Fruit fly (Drosophila melanogaster): ENCODE measurements around the gene CG15169.

CG15169 gene

DNA sequence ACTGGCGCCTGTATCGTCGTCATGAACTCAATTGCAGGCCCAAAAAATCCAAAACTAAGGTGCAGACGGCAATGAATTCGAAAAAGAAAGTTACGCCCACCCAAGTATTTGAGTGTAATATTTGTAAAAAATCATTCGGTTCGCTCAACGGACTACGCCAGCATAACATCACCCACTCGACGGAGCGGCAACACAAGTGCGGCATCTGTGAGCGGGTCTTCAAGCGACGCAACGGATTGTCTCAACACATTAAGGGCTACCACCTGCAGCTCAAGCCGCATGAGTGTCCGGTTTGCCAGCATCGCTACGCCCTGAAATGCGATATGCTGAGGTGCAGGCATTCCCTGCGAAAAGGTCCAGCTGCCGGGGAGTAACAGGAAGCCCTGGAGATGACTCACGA lies 14.1 kb upstream of the CG15169 start:
- peak; percentile 39; the same call in 1 of the 2 replicates for TF ChIP-seq sob (GFP tag; IDR thresholded peaks at IDR 0.05)
- peak; percentile 95 for TF ChIP-seq twi (tag; optimal IDR thresholded peaks at IDR 0.05)
- TF ChIP-seq Hr3 (GFP tag; optimal IDR thresholded peaks at IDR 0.05), result no peak
- 0 out of 3 replicates have a peak, but pooled peaks have one; percentile 48 for TF ChIP-seq z (GFP tag; IDR thresholded peaks at IDR 0.05)

DNA sequence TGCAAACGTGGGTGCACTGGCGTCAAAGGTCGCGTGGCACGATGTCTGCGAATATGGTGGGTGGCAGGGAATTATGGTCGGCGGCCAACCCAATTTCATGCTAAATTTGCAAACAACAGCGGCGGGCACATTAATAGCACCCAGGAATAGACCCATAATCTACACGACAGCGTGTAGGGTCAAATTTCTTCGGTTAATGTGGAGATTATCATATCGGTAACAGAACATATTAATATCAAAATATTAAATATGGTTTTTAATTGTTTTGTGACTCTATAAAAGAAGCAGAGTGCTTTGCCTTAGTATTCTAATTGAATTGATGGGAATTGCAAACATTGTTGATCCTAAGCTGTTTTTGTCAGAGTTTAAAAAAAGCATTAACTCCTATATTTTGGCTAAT lies 11.9 kb upstream of the CG15169 start:
- TF ChIP-seq PHDP (tag; optimal IDR thresholded peaks at IDR 0.05) (no peak), Rfx (GFP tag; IDR thresholded peaks at IDR 0.05) (no peak), Hey (tag; optimal IDR thresholded peaks at IDR 0.05) (peak; percentile 42), Aef1 (GFP tag; IDR thresholded peaks at IDR 0.05) (no peak), run (tag; optimal IDR thresholded peaks at IDR 0.05) (no peak), abd-A (tag; optimal IDR thresholded peaks at IDR 0.05) (no peak), pnt (GFP tag; optimal IDR thresholded peaks at IDR 0.05) (no peak)

DNA sequence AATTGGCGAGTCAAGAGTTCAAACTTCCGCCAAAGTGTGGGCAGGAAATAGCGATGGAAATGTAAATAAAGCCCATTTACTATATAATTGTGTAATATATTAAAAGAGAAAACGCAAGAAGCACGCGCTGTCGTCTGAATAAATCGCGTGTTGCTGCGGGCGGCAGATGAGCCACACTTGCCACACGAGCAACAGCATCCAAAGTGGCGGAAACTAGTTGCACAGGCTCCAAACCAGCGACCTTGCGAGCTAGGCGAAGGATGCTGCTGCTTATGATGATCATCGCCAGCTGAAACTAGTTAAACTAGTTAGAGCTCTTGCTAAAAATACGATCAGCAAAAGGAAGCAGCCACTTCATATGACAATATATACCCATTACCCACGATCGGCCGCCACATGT lies 11.4 kb upstream of the CG15169 start:
- TF ChIP-seq tgo (GFP tag; IDR thresholded peaks at IDR 0.05) (no peak), nom (GFP tag; optimal IDR thresholded peaks at IDR 0.05) (peak; percentile 26), oc (tag; optimal IDR thresholded peaks at IDR 0.05) (no peak), fru (optimal IDR thresholded peaks at IDR 0.05) (no peak), CG32767 (GFP tag; IDR thresholded peaks at IDR 0.05) (0 out of 2 replicates have a peak, but pooled peaks have one; percentile 12), CG14965 (GFP tag; optimal IDR thresholded peaks at IDR 0.05; ENCODE audit: borderline replicate concordance) (no peak), CG17186 (GFP tag; optimal IDR thresholded peaks at IDR 0.05) (no peak), Taf1 (GFP tag; IDR thresholded peaks at IDR 0.05) (no peak), CG1024 (GFP tag; IDR thresholded peaks at IDR 0.05) (no peak), CrebB (tag; optimal IDR thresholded peaks at IDR 0.05) (no peak)

DNA sequence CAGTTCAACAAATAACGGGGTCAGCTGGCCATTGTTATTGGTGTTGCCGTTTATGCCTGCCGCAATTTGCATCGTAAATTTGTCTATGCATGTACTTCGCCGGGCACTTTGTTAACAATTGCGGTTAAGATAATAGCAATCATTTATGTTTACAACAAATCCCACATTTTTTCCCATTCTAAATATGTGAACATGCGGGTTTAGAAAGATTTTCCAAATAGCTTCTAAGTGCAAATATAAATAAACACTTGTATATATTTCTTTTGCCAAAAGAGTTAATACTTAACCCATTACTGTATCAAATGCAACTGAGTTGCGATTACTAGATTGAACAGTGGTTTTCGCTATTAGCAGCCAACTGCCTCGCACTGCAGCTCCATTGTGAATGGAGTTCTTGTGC lies 9.8 kb upstream of the CG15169 start:
- no peak for TF ChIP-seq CG11504 (tag; optimal IDR thresholded peaks at IDR 0.05)
- no peak for TF ChIP-seq nerfin-1 (tag; optimal IDR thresholded peaks at IDR 0.05)
- TF ChIP-seq CG9817 (tag; optimal IDR thresholded peaks at IDR 0.05), result no peak
- peak; percentile 12 for TF ChIP-seq CG1603 (tag; optimal IDR thresholded peaks at IDR 0.05)
- peak; percentile 65; the same call in 1 of the 2 replicates for TF ChIP-seq Drgx (GFP tag; IDR thresholded peaks at IDR 0.05)
- no peak for TF ChIP-seq tup (GFP tag; optimal IDR thresholded peaks at IDR 0.05)
- TF ChIP-seq Stat92E (GFP tag; optimal IDR thresholded peaks at IDR 0.05), result no peak
- no peak for TF ChIP-seq CG7987 (GFP tag; optimal IDR thresholded peaks at IDR 0.05)
- no peak for TF ChIP-seq Kr (GFP tag; optimal IDR thresholded peaks at IDR 0.05)
- TF ChIP-seq CG3163 (GFP tag; optimal IDR thresholded peaks at IDR 0.05), result no peak
- TF ChIP-seq Med (GFP tag), result peak; percentile 34
- no peak for TF ChIP-seq Meics (GFP tag; optimal IDR thresholded peaks at IDR 0.05)
- TF ChIP-seq CG11696 (GFP tag; IDR thresholded peaks at IDR 0.05), result 0 out of 2 replicates have a peak, but pooled peaks have one; percentile 13
- TF ChIP-seq chm (GFP tag; IDR thresholded peaks at IDR 0.05), result no peak
- no peak for TF ChIP-seq CTCF (GFP tag; optimal IDR thresholded peaks at IDR 0.05)

DNA sequence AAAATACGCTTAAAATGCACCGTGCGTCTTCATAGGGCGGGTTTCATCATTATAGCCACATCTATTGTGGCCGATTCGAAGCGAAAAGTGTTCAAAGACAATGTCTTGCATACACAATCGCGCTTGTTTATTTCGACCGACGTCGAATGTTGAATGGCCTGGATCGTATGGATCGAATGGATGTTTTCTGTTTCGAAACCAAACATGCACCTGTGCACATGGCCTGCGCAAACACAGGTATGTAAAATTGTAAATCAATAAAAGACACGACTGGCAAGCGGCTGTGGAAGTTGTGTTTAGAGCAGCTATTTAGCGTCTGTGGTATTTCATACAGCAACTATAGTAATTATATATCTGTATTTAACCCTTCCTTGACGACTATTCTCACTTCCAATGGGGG lies 9.3 kb upstream of the CG15169 start:
- no peak for TF ChIP-seq CG6765 (GFP tag; optimal IDR thresholded peaks at IDR 0.05)
- TF ChIP-seq fd64A (GFP tag; optimal IDR thresholded peaks at IDR 0.05), result peak; percentile 50
- TF ChIP-seq CG3847 (GFP tag; IDR thresholded peaks at IDR 0.05), result no peak
- peak; percentile 75 for TF ChIP-seq vvl (GFP tag; IDR thresholded peaks at IDR 0.05)
- no peak for TF ChIP-seq pum (GFP tag; optimal IDR thresholded peaks at IDR 0.05)
- TF ChIP-seq oc (tag; optimal IDR thresholded peaks at IDR 0.05), result no peak
- peak; percentile 4 for TF ChIP-seq salm (tag; optimal IDR thresholded peaks at IDR 0.05)
- no peak for TF ChIP-seq Awh (GFP tag; IDR thresholded peaks at IDR 0.05)
- peak; percentile 0 for TF ChIP-seq Sox102F (GFP tag; optimal IDR thresholded peaks at IDR 0.05)
- no peak for TF ChIP-seq sim (GFP tag; IDR thresholded peaks at IDR 0.05)
- no peak for TF ChIP-seq ase (GFP tag; IDR thresholded peaks at IDR 0.05)
- TF ChIP-seq CG3838 (GFP tag; optimal IDR thresholded peaks at IDR 0.05), result no peak
- no peak for TF ChIP-seq Taf1 (GFP tag; IDR thresholded peaks at IDR 0.05)
- TF ChIP-seq vfl (GFP tag; optimal IDR thresholded peaks at IDR 0.05), result no peak

All from whole organism, embryonic.